Worm (Caenorhabditis elegans) whole organism, early embryonic: Measurements from ENCODE around the gene Y43F8C.15.

Experiments
- ama-1 ChIP-seq: fragments of 150-350 bp; optimal IDR thresholded peaks from 2 replicates; lab custom pipeline; 2014
- ceh-13 ChIP-seq: fragments of 200-800 bp; sonication (Bioruptor generic); optimal IDR thresholded peaks from 2 replicates; lab custom pipeline; 2018; ENCODE audit warnings: mild to moderate bottlenecking, missing genetic modification characterization, missing compliant biosample characterization
- flt-1 ChIP-seq: fragments of 200-800 bp; sonication (Bioruptor generic); IDR thresholded peaks from 2 replicates; pipeline ENCODE4 v1.3.6; 2022; ENCODE audit warnings: missing genetic modification characterization, missing compliant biosample characterization
- hmg-4 ChIP-seq: fragments of 200-800 bp; sonication (Bioruptor generic); optimal IDR thresholded peaks from 2 replicates; lab custom pipeline; 2018; ENCODE audit warnings: mild to moderate bottlenecking, missing genetic modification characterization, missing compliant biosample characterization
- hnd-1 ChIP-seq: sonication (generic microtip); optimal IDR thresholded peaks from 2 replicates; lab custom pipeline; 2016; ENCODE audit warnings: missing genetic modification characterization, missing compliant biosample characterization
- scrt-1 ChIP-seq: fragments of 200-800 bp; sonication (Bioruptor generic); IDR thresholded peaks from 2 replicates; pipeline ENCODE4 v1.3.6; 2022; ENCODE audit warnings: missing genetic modification characterization, missing compliant biosample characterization
- sea-1 ChIP-seq: fragments of 200-800 bp; sonication (Bioruptor generic); conservative IDR thresholded peaks from 2 replicates; pipeline ENCODE4 v1.3.6; 2022; ENCODE audit warnings: missing genetic modification characterization, missing compliant biosample characterization

ce11 chrV:19744210-19744609 lies 33.8 kb upstream of the Y43F8C.15 start:
- TF ChIP-seq ama-1 (no peak), hmg-4 (GFP tag; lab: Kevin White, UChicago) (no peak), hnd-1 (tag; lab: Kevin White, UChicago) (no peak), scrt-1 (no peak), sea-1 (GFP tag; lab: Robert Waterston, UW) (no peak), flt-1 (GFP tag; lab: Robert Waterston, UW) (no peak), ceh-13 (GFP tag; lab: Kevin White, UChicago) (no peak)
